Fruit fly (Drosophila melanogaster): Measurements from ENCODE around the gene EloA.

DNA sequence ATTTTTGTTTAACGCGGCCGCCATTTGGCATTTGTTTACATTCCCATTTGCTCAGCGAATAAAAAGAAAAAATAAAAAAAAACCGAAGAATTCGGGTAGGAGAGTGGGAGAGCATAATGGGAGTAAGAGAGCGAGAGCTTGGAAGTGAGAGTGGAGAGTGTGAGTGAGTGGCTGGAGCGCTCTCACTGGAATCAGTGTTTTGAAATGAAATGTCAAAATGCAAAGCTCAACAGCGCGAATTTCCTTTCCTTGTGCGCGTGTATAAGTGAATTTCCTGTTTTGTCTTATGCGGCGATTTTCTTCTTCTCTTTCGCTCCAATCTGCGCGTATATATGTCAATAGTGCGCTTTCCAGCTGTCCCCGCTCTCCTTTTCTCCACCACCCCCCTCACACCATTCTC lies 12.3 kb upstream of the EloA start:
- no peak for TF ChIP-seq sisA (GFP tag; IDR thresholded peaks at IDR 0.05)
- TF ChIP-seq lmd (GFP tag; IDR thresholded peaks at IDR 0.05), result no peak
- no peak for TF ChIP-seq Hmr (GFP tag; optimal IDR thresholded peaks at IDR 0.05)
- no peak for TF ChIP-seq D19B (GFP tag; optimal IDR thresholded peaks at IDR 0.05)
- no peak for TF ChIP-seq CG17186 (GFP tag; optimal IDR thresholded peaks at IDR 0.05)
- no peak for TF ChIP-seq CG14965 (GFP tag; optimal IDR thresholded peaks at IDR 0.05; ENCODE audit: borderline replicate concordance)
- TF ChIP-seq CoRest (tag; optimal IDR thresholded peaks at IDR 0.05), result no peak
- TF ChIP-seq kni (GFP tag; optimal IDR thresholded peaks at IDR 0.05), result no peak
- TF ChIP-seq gfzf (GFP tag; optimal IDR thresholded peaks at IDR 0.05), result no peak
- TF ChIP-seq CG10431 (GFP tag; optimal IDR thresholded peaks at IDR 0.05), result no peak
